Worm (Caenorhabditis elegans): ENCODE results near the gene rrp-1.

Gene rrp-1

DNA sequence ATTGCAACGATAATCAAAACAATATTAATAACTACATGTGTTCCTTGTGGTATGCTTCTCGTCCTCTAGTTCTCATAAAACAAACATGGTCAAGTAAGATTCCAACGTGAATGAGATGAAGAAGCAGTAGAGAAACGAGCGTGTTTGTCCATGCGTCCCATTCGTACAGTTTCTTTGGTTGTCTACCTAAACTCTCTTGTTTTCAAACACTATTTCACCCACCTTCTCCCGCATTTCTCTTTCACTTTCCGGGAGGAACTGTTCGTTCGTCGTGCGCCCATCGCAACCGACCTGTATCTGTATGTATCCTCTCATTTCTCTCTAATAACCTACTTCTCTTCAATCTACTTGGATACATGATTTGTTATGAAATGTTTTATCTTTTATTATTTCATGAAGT is 25.7 kb upstream of the rrp-1 start (continued):
- TF ChIP-seq nhr-12 (tag; optimal IDR thresholded peaks at IDR 0.05) (no peak), nhr-77 (tag; optimal IDR thresholded peaks at IDR 0.05) (no peak), alr-1 (tag; optimal IDR thresholded peaks at IDR 0.05) (no peak), C34F6.9 (tag; optimal IDR thresholded peaks at IDR 0.05) (peak; percentile 8), nhr-21 (tag; optimal IDR thresholded peaks at IDR 0.05) (peak; percentile 64)

DNA sequence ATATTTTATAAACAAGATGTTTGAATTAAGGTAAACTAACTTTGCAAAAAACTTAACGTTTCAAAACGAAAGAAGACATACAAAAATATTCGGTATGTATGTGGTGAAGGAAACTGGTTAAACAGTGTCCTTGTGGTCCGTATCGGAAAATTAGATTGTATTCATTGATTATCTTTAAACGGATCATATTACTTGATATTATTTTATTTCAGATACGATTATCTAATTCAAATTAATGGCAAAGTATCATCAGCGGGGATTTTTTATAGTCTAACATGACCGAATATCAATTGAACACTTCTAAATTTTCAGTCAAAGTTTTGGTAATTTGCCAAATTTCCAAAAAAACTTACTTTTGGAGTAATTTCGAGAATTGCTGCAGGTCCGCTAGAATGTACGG is 24.7 kb upstream of the rrp-1 start, which contains the start of gene C47E12.13:
Gene C47E12.13 (minus strand): TSS at position 101 of the 400 bp plus-strand sequence.
- TF ChIP-seq ztf-11 (tag; optimal IDR thresholded peaks at IDR 0.05) (no peak), sem-4 (tag; optimal IDR thresholded peaks at IDR 0.05) (no peak), nhr-77 (tag; optimal IDR thresholded peaks at IDR 0.05) (no peak), lin-13 (GFP tag; optimal IDR thresholded peaks at IDR 0.05) (no peak), mbf-1 (tag; optimal IDR thresholded peaks at IDR 0.05) (no peak), dmd-4 (tag; optimal IDR thresholded peaks at IDR 0.05) (no peak), nhr-23 (tag; optimal IDR thresholded peaks at IDR 0.05) (no peak), aly-2 (tag; optimal IDR thresholded peaks at IDR 0.05) (no peak), egl-27 (tag; optimal IDR thresholded peaks at IDR 0.05) (no peak), nhr-12 (tag; optimal IDR thresholded peaks at IDR 0.05) (no peak), nhr-6 (tag; optimal IDR thresholded peaks at IDR 0.05) (no peak), nhr-10 (tag; optimal IDR thresholded peaks at IDR 0.05) (no peak), ZK546.5 (tag; optimal IDR thresholded peaks at IDR 0.05) (no peak), lsy-2 (tag; optimal IDR thresholded peaks at IDR 0.05) (no peak), sma-3 (GFP tag; optimal IDR thresholded peaks at IDR 0.05) (no peak), R02D3.7 (tag; optimal IDR thresholded peaks at IDR 0.05) (no peak), sma-9 (GFP tag; optimal IDR thresholded peaks at IDR 0.05) (no peak), sma-9 (tag; optimal IDR thresholded peaks at IDR 0.05) (no peak), elt-1 (tag; optimal IDR thresholded peaks at IDR 0.05) (no peak)

DNA sequence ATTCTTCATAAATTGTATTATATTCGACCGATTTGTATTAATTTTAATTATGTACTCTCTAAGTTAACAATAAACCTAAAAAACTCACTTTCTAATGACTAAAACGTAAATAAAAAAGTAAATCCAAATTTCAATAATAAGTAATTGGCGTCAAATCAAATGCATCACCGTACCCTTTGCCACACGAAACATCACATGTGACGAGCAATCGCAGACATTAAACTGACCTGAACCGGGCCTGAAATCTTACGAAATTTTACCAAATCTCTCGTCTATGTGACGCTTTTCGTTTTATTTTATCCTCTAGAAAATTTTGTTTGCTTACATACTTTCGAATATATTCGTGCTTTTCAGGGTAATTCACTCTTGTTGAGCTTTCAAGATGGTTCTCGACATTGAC is 21.3 kb upstream of the rrp-1 start, which contains the start of the genes C47E12.2 and sars-1:
Gene C47E12.2 (minus strand): TSS at position 131 of the 400 bp plus-strand sequence.
Gene sars-1 (plus strand): TSS at position 355 of the 400 bp plus-strand sequence.
- peak; percentile 58 to 92 for TF ChIP-seq lsy-2 (tag; optimal IDR thresholded peaks at IDR 0.05)
- TF ChIP-seq lin-13 (GFP tag; optimal IDR thresholded peaks at IDR 0.05) = no peak
- TF ChIP-seq crh-2 (tag; optimal IDR thresholded peaks at IDR 0.05) = peak; percentile 32
- TF ChIP-seq nhr-129 (tag; optimal IDR thresholded peaks at IDR 0.05) = peak; percentile 88
- TF ChIP-seq lin-11 (tag; optimal IDR thresholded peaks at IDR 0.05) = no peak
- no peak for TF ChIP-seq ztf-4 (tag; optimal IDR thresholded peaks at IDR 0.05)
- peak; percentile 18 for TF ChIP-seq C34F6.9 (tag; optimal IDR thresholded peaks at IDR 0.05)

DNA sequence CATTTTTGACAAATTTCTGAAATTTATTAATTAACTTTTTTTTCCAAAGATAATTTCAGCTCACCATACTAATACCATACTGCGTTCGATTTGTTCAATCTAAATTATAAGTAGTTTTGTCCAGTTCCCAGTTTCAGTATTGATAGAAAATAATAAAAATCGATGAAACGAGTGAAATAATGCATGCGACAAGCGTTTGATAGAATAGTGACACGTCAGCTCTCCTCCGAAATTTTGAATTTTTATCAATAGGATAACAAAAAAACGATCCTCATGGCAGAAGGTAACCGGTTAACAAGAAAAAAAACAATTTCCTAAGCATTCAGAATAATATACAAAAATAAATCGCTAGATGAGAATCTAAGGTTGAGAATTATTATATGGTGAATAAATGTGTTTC is 19.7 kb upstream of the rrp-1 start, which contains the start of gene C47E12.3:
Gene C47E12.3 (minus strand): TSS at position 101 of the 400 bp plus-strand sequence.
- TF ChIP-seq elt-1 (tag; optimal IDR thresholded peaks at IDR 0.05) = no peak
- no peak for TF ChIP-seq lin-39 (tag; optimal IDR thresholded peaks at IDR 0.05)
- TF ChIP-seq lsy-2 (tag; optimal IDR thresholded peaks at IDR 0.05) = no peak
- no peak for TF ChIP-seq sma-3 (GFP tag; optimal IDR thresholded peaks at IDR 0.05)
- no peak for TF ChIP-seq F13H6.1 (tag; optimal IDR thresholded peaks at IDR 0.05)
- no peak for TF ChIP-seq ceh-16 (tag; optimal IDR thresholded peaks at IDR 0.05)
- no peak for TF ChIP-seq C34F6.9 (tag; optimal IDR thresholded peaks at IDR 0.05)
- no peak for TF ChIP-seq ceh-82 (tag; optimal IDR thresholded peaks at IDR 0.05)
- TF ChIP-seq nhr-129 (tag; optimal IDR thresholded peaks at IDR 0.05) = no peak
- no peak for TF ChIP-seq nhr-237 (tag; optimal IDR thresholded peaks at IDR 0.05)
- TF ChIP-seq skn-1 (tag; optimal IDR thresholded peaks at IDR 0.05) = no peak
- TF ChIP-seq gmeb-1 (tag; optimal IDR thresholded peaks at IDR 0.05) = no peak
- no peak for TF ChIP-seq blmp-1 (tag; optimal IDR thresholded peaks at IDR 0.05; ENCODE audit: insufficient read depth)
- TF ChIP-seq unc-55 (GFP tag; optimal IDR thresholded peaks at IDR 0.05) = no peak
- no peak for TF ChIP-seq nhr-21 (tag; optimal IDR thresholded peaks at IDR 0.05)

DNA sequence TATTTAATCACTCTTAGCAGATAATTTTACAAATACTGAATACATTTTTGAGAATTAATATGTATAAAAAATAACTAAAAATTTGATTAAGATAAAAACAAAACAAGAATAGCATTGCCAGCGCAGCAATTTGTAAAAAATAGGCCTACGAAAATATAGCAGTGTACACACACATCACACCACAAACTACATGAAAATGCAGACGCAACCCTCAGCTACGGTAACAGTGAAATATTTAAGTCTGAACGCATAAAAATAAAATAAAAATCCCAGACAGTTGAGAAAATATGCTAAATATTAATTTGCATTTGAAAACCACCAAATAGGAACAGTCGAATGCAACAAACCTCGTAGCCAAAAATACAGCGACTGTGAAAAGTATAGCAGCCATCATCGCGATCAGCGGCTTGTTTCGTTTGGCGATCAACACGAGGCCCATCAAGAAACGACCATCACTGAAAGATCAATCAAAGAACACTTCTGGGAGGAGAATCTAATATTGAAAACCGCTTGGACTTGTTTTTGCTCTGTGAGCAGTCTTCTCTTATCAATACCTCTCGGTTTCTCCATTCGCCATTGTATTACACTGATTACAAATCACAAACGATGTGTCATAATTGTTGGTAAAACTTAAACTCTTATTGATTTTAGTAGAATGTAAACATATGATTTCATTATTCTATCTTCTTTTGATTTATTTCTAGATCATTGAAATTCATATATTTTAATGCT is 16.6 kb upstream of the rrp-1 start, which contains the start of gene pyp-1:
Gene pyp-1 (minus strand): TSS at position 439 of the 732 bp plus-strand sequence.
- TF ChIP-seq ama-1 (optimal IDR thresholded peaks at IDR 0.05) = peak; percentile 33
- no peak for TF ChIP-seq skn-1 (tag; optimal IDR thresholded peaks at IDR 0.05)
- TF ChIP-seq lsy-2 (tag; optimal IDR thresholded peaks at IDR 0.05) = peak in 1 of 2 experiments; percentile 69
- peak; percentile 34 for TF ChIP-seq unc-55 (GFP tag; optimal IDR thresholded peaks at IDR 0.05)
- TF ChIP-seq sma-9 (GFP tag; optimal IDR thresholded peaks at IDR 0.05) = peak; percentile 22
- no peak for TF ChIP-seq sma-9 (tag; optimal IDR thresholded peaks at IDR 0.05)
- TF ChIP-seq aly-2 (tag; optimal IDR thresholded peaks at IDR 0.05) = no peak
- peak; percentile 56 for TF ChIP-seq fos-1 (tag; optimal IDR thresholded peaks at IDR 0.05)
